Fruit fly (Drosophila melanogaster): ENCODE results near the gene CG14957.

CG14957 gene

DNA sequence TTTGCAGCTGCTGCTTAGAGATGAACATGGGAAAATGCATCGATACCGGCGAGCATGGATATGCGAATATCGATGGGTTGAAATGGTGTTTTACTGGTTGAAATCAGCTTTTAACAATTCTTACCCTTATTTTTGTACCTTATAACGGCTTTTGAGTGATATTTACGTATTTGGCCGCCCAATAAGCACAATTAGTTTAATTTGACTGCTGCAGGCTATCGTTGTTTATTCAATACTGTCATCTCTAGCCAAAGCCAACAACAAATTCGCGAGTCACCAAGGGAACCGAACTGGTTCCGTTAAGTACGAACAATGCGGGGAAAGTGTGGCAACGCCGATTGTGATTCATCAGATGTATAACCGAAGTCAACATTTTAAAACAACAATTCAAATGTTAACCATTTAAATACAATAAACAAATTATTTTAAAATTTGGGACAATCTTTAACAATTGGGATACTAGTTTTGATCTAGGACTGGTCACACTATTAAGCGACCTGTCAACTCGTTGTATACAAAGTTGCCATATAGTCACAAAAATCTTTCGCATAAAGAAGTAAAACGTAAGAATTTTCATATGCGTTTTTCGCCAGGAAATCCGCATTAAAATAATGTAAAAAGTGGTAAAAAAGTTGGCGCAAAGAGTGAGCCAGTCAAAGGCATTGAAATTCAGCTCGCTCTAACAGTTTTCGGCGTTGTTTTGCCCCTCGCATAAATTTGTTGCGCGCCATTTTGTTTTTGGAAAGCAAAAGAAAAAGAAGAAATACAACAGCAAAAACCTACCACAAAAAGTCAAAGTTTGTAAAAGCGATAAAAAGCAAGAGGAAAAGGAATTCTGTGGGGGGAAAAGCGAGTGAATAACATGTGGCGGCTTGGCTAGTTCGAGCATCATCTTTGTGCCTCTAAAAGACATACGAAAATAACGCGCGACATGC lies 39.0 kb upstream of the CG14957 start, which contains the start of the genes Usp5 and BtbVII (continued):
- TF ChIP-seq lov (optimal IDR thresholded peaks at IDR 0.05) (no peak), lov (GFP tag; IDR thresholded peaks at IDR 0.05) (no peak), Camta (GFP tag; optimal IDR thresholded peaks at IDR 0.05) (peak; percentile 43), croc (GFP tag; conservative IDR thresholded peaks at IDR 0.05) (0 out of 3 replicates have a peak, but pooled peaks have one; percentile 39), her (GFP tag; optimal IDR thresholded peaks at IDR 0.05) (peak; percentile 74), Sry-β (GFP tag; optimal IDR thresholded peaks at IDR 0.05) (no peak), Oli (tag; optimal IDR thresholded peaks at IDR 0.05) (peak; percentile 39), CG10462 (GFP tag; optimal IDR thresholded peaks at IDR 0.05) (peak; percentile 46), E2f1 (GFP tag; IDR thresholded peaks at IDR 0.05) (peak; percentile 49; the same call in 1 of the 2 replicates), CG14050 (GFP tag; IDR thresholded peaks at IDR 0.05) (no peak), CG12391 (tag; optimal IDR thresholded peaks at IDR 0.05) (peak; percentile 67), CG12659 (GFP tag; optimal IDR thresholded peaks at IDR 0.05) (peak; percentile 65), scrt (GFP tag; optimal IDR thresholded peaks at IDR 0.05) (no peak), ham (GFP tag; IDR thresholded peaks at IDR 0.05) (no peak), otp (GFP tag; IDR thresholded peaks at IDR 0.05) (0 out of 3 replicates have a peak, but pooled peaks have one; percentile 15), Awh (GFP tag; IDR thresholded peaks at IDR 0.05) (peak; percentile 60), CG14710 (tag; optimal IDR thresholded peaks at IDR 0.05) (peak; percentile 73), Atf3 (GFP tag; optimal IDR thresholded peaks at IDR 0.05) (peak; percentile 41), Usf (GFP tag; optimal IDR thresholded peaks at IDR 0.05) (no peak), CG7271 (tag; optimal IDR thresholded peaks at IDR 0.05) (no peak), amos (GFP tag; IDR thresholded peaks at IDR 0.05; ENCODE audit: partially characterized antibody) (peak; percentile 90), PHDP (tag; optimal IDR thresholded peaks at IDR 0.05) (peak; percentile 64), eyg (GFP tag; optimal IDR thresholded peaks at IDR 0.05) (peak; percentile 22), sr (GFP tag; IDR thresholded peaks at IDR 0.05) (no peak), CG1233 (GFP tag; optimal IDR thresholded peaks at IDR 0.05) (no peak), MESR4 (GFP tag; optimal IDR thresholded peaks at IDR 0.05) (peak; percentile 56), stc (GFP tag; IDR thresholded peaks at IDR 0.05) (no peak), Elba2 (GFP tag; optimal IDR thresholded peaks at IDR 0.05) (peak; percentile 96), Oaz (GFP tag; IDR thresholded peaks at IDR 0.05) (0 out of 2 replicates have a peak, but pooled peaks have one; percentile 25), seq (GFP tag; IDR thresholded peaks at IDR 0.05) (no peak), jumu (GFP tag; optimal IDR thresholded peaks at IDR 0.05) (peak; percentile 61), CG18262 (tag; optimal IDR thresholded peaks at IDR 0.05) (peak; percentile 34), Ptx1 (GFP tag; IDR thresholded peaks at IDR 0.05) (peak; percentile 58), tup (GFP tag; optimal IDR thresholded peaks at IDR 0.05) (peak; percentile 49), CG16813 (GFP tag; IDR thresholded peaks at IDR 0.05; ENCODE audit: partially characterized antibody) (peak; percentile 95), CG13424 (tag; optimal IDR thresholded peaks at IDR 0.05) (peak; percentile 64), schlank (tag; optimal IDR thresholded peaks at IDR 0.05) (peak; percentile 24), ewg (GFP tag; optimal IDR thresholded peaks at IDR 0.05) (peak; percentile 46), sc (optimal IDR thresholded peaks at IDR 0.05) (no peak), sc (GFP tag; optimal IDR thresholded peaks at IDR 0.05) (no peak), sug (tag; optimal IDR thresholded peaks at IDR 0.05) (peak; percentile 64), NfI (GFP tag; optimal IDR thresholded peaks at IDR 0.05) (peak; percentile 54), CG8388 (GFP tag; optimal IDR thresholded peaks at IDR 0.05) (peak; percentile 17), cwo (GFP tag; optimal IDR thresholded peaks at IDR 0.05) (no peak), ara (GFP tag; IDR thresholded peaks at IDR 0.05) (peak; percentile 12; the same call in 1 of the 2 replicates), Rfx (GFP tag; IDR thresholded peaks at IDR 0.05) (peak; percentile 76), CoRest (tag; optimal IDR thresholded peaks at IDR 0.05) (peak; percentile 49), CG12071 (GFP tag; optimal IDR thresholded peaks at IDR 0.05) (no peak)

Measured in whole organism, embryonic.